Worm (Caenorhabditis elegans) whole organism, L2 larva: Measurements from ENCODE around the gene Y66D12A.6.

Experiments used
- egl-27 ChIP-seq: sonication (generic microtip); optimal IDR thresholded peaks from 3 replicates; lab custom pipeline; 2017; ENCODE audit warnings: missing biosample characterization, missing genetic modification reagents, missing genetic modification characterization
- lin-13 ChIP-seq: fragments of 150-350 bp; optimal IDR thresholded peaks from 2 replicates; lab custom pipeline; 2014; ENCODE audit warnings: missing biosample characterization, missing genetic modification reagents, missing genetic modification characterization
- mab-5 ChIP-seq: fragments of 150-350 bp; optimal IDR thresholded peaks from 2 replicates; lab custom pipeline; 2014; ENCODE audit warnings: missing biosample characterization, missing genetic modification characterization
- nhr-11 ChIP-seq: fragments of 150-350 bp; optimal IDR thresholded peaks from 2 replicates; lab custom pipeline; 2014; ENCODE audit warnings: missing biosample characterization, missing genetic modification characterization
- skn-1 ChIP-seq: sonication (generic microtip); optimal IDR thresholded peaks from 2 replicates; lab custom pipeline; 2017; ENCODE audit warnings: missing biosample characterization, missing genetic modification characterization
- unc-55 ChIP-seq: fragments of 150-350 bp; sonication (generic microtip); optimal IDR thresholded peaks from 3 replicates; lab custom pipeline; 2014; ENCODE audit warnings: missing biosample characterization, missing genetic modification reagents, missing genetic modification characterization
- unc-62 ChIP-seq: fragments of 150-350 bp; optimal IDR thresholded peaks from 2 replicates; lab custom pipeline; 2014; ENCODE audit warnings: missing biosample characterization, missing genetic modification reagents, missing genetic modification characterization

DNA sequence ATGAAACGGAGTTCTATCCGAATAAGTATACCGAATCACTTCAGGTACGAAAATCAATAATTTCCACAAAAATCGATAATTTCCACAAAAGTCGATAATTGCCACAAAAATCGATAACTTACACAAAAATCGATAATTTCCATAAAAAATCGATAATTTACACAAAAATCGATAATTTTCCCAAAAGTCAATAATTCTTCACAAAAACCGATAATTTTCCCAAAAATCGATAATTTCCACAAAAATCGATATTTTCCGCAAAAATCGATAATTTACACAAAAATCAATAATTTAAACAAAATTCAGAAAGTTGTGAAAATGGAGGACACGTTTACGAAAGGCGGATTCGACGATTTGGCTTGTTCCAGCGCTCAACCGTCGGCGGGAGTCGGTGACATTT is 33.7 kb upstream of the Y66D12A.6 start:
- no peak for TF ChIP-seq egl-27 (tag; lab: Kevin White, UChicago)
- TF ChIP-seq unc-62 (GFP tag; lab: Kevin White, UChicago): no peak
- no peak for TF ChIP-seq skn-1
- no peak for TF ChIP-seq lin-13
- no peak for TF ChIP-seq unc-55 (GFP tag; lab: Kevin White, UChicago)
- no peak for TF ChIP-seq mab-5 (tag; lab: Kevin White, UChicago)
- no peak for TF ChIP-seq nhr-11
